Worm (Caenorhabditis elegans) whole organism, L4 larva: ENCODE results near the gene F43G6.10.
A peak's percentile ranks its signal among the peaks of the same experiment; 100 is the strongest.

Source experiments
- F10B5.3 ChIP-seq: sonication (generic microtip); optimal IDR thresholded peaks from 2 replicates; lab custom pipeline; 2016; ENCODE audit warnings: mild to moderate bottlenecking, missing genetic modification characterization, missing compliant biosample characterization
- Y105C5A.15 ChIP-seq: fragments of 200-800 bp; sonication (Bioruptor generic); IDR thresholded peaks from 2 replicates; pipeline ENCODE4 v1.3.6; 2022; ENCODE audit warnings: missing genetic modification characterization, missing compliant biosample characterization
- aha-1 ChIP-seq: fragments of 150-350 bp; peaks from one replicate; lab custom pipeline; 2014; ENCODE audit warnings: missing biosample characterization, missing genetic modification characterization
- arid-1 ChIP-seq: fragments of 200-800 bp; sonication (Bioruptor generic); conservative IDR thresholded peaks from 2 replicates; pipeline ENCODE4 v1.3.6; 2022; ENCODE audit warnings: missing genetic modification reagents, missing genetic modification characterization, missing compliant biosample characterization
- attf-4 ChIP-seq: sonication (generic microtip); optimal IDR thresholded peaks from 3 replicates; lab custom pipeline; 2017; ENCODE audit warnings: missing biosample characterization, missing genetic modification characterization
- ceh-32 ChIP-seq: sonication (generic microtip); optimal IDR thresholded peaks from 2 replicates; lab custom pipeline; 2016; ENCODE audit warnings: mild to moderate bottlenecking, missing genetic modification characterization, missing compliant biosample characterization; ENCODE audit not compliant: poor library complexity
- daf-16 ChIP-seq, 3 experiments: sonication (generic microtip); optimal IDR thresholded peaks; 2 replicates each; lab custom pipeline; 2016 to 2017; ENCODE audit warnings: missing genetic modification characterization in 3 of 3, missing genetic modification reagents in 3 of 3, mild to moderate bottlenecking in 2 of 3, missing compliant biosample characterization in 2 of 3, missing biosample characterization in 1 of 3, moderate library complexity in 1 of 3
- daf-8 ChIP-seq: fragments of 200-800 bp; sonication (Bioruptor generic); IDR thresholded peaks from 2 replicates; pipeline ENCODE4 v1.3.6; 2022; ENCODE audit warnings: missing genetic modification characterization, missing compliant biosample characterization
- dmd-8 ChIP-seq: fragments of 200-800 bp; sonication (Bioruptor generic); IDR thresholded peaks from 2 replicates; pipeline ENCODE4 v1.3.6; 2022; ENCODE audit warnings: missing genetic modification characterization, missing compliant biosample characterization
- dmd-9 ChIP-seq: fragments of 200-800 bp; sonication (Bioruptor generic); IDR thresholded peaks from 2 replicates; pipeline ENCODE4 v1.3.6; 2022; ENCODE audit warnings: missing genetic modification reagents, missing genetic modification characterization, missing compliant biosample characterization
- dpl-1 ChIP-seq: fragments of 150-350 bp; optimal IDR thresholded peaks from 2 replicates; lab custom pipeline; 2014; ENCODE audit warnings: missing biosample characterization, missing genetic modification reagents, missing genetic modification characterization
- duxl-1 ChIP-seq: sonication (generic microtip); optimal IDR thresholded peaks from 2 replicates; lab custom pipeline; 2016; ENCODE audit warnings: mild to moderate bottlenecking, missing genetic modification characterization, moderate library complexity, missing compliant biosample characterization; ENCODE audit not compliant: poor library complexity
- egl-27 ChIP-seq: sonication (generic microtip); optimal IDR thresholded peaks from 3 replicates; lab custom pipeline; 2017; ENCODE audit warnings: missing biosample characterization, missing genetic modification reagents, missing genetic modification characterization
- egl-43 ChIP-seq: fragments of 200-800 bp; sonication (Bioruptor generic); IDR thresholded peaks from 2 replicates; pipeline ENCODE4 v1.3.6; 2022; ENCODE audit warnings: missing genetic modification reagents, missing genetic modification characterization, missing compliant biosample characterization
- hif-1 ChIP-seq, 2 experiments: sonication (generic microtip); optimal IDR thresholded peaks; 2 replicates each; lab custom pipeline; 2016 to 2017; ENCODE audit warnings: missing compliant biosample characterization in 2 of 2, missing genetic modification characterization in 2 of 2, missing genetic modification reagents in 2 of 2, missing genotype in 2 of 2, mild to moderate bottlenecking in 1 of 2
- hlh-11 ChIP-seq: fragments of 200-800 bp; sonication (Bioruptor generic); optimal IDR thresholded peaks from 2 replicates; lab custom pipeline; 2018; ENCODE audit warnings: mild to moderate bottlenecking, missing genetic modification characterization, missing compliant biosample characterization
- hlh-30 ChIP-seq: sonication (generic microtip); optimal IDR thresholded peaks from 2 replicates; lab custom pipeline; 2017; ENCODE audit warnings: antibody characterized with exemption, mild to moderate bottlenecking, missing genetic modification characterization, missing compliant biosample characterization; ENCODE audit not compliant: insufficient read depth
- jun-1 ChIP-seq: fragments of 150-350 bp; optimal IDR thresholded peaks from 2 replicates; lab custom pipeline; 2014; ENCODE audit warnings: missing biosample characterization, missing genetic modification reagents, missing genetic modification characterization
- lim-7 ChIP-seq: fragments of 200-800 bp; sonication (Bioruptor generic); IDR thresholded peaks from 2 replicates; pipeline ENCODE4 v1.3.6; 2022; ENCODE audit warnings: missing genetic modification characterization, missing compliant biosample characterization
- lsy-2 ChIP-seq, 2 experiments: fragments of 150-350 bp in 1 of 2; sonication (generic microtip) in 1 of 2; optimal IDR thresholded peaks; 2 replicates each; lab custom pipeline; 2014 to 2017; ENCODE audit warnings: missing biosample characterization in 2 of 2, missing genetic modification characterization in 2 of 2
- mdl-1 ChIP-seq, 2 experiments: fragments of 150-350 bp in 1 of 2; sonication (generic microtip) in 1 of 2; optimal IDR thresholded peaks; 2 replicates each; lab custom pipeline; 2014 to 2017; ENCODE audit warnings: missing biosample characterization in 2 of 2, missing genetic modification characterization in 2 of 2
- mes-2 ChIP-seq: sonication (generic microtip); optimal IDR thresholded peaks from 2 replicates; lab custom pipeline; 2016; ENCODE audit warnings: missing genotype, mild to moderate bottlenecking, missing genetic modification characterization, missing compliant biosample characterization; ENCODE audit not compliant: poor library complexity, severe bottlenecking
- mxl-3 ChIP-seq: fragments of 200-800 bp; sonication (Bioruptor generic); optimal IDR thresholded peaks from 2 replicates; lab custom pipeline; 2018; ENCODE audit warnings: mild to moderate bottlenecking, missing genetic modification characterization, missing compliant biosample characterization
- nhr-102 ChIP-seq: sonication (generic microtip); optimal IDR thresholded peaks from 2 replicates; lab custom pipeline; 2016; ENCODE audit warnings: mild to moderate bottlenecking, missing genetic modification characterization, moderate library complexity, missing compliant biosample characterization
- nhr-28 ChIP-seq: fragments of 150-350 bp; optimal IDR thresholded peaks from 2 replicates; lab custom pipeline; 2014; ENCODE audit warnings: missing biosample characterization, missing genetic modification characterization
- nhr-48 ChIP-seq: sonication (generic microtip); optimal IDR thresholded peaks from 2 replicates; lab custom pipeline; 2016; ENCODE audit warnings: mild to moderate bottlenecking, missing genetic modification characterization, missing compliant biosample characterization
- nhr-6 ChIP-seq: fragments of 150-350 bp; optimal IDR thresholded peaks from 2 replicates; lab custom pipeline; 2014; ENCODE audit warnings: missing biosample characterization, missing genetic modification characterization
- nhr-77 ChIP-seq: fragments of 150-350 bp; optimal IDR thresholded peaks from 2 replicates; lab custom pipeline; 2014; ENCODE audit warnings: missing biosample characterization, missing genetic modification characterization
- pha-4 ChIP-seq, 2 experiments: fragments of 150-350 bp in 1 of 2; fragments of 200-800 bp in 1 of 2; sonication (Bioruptor generic) in 1 of 2; IDR thresholded peaks in 1 of 2; optimal IDR thresholded peaks in 1 of 2; 2 replicates each; pipeline versions ENCODE4 v1.3.6 to Lab custom; 2014 to 2022; ENCODE audit warnings: missing genetic modification characterization in 2 of 2, missing genetic modification reagents in 2 of 2, missing biosample characterization in 1 of 2, missing compliant biosample characterization in 1 of 2
- pqm-1 ChIP-seq: sonication (generic microtip); optimal IDR thresholded peaks from 2 replicates; lab custom pipeline; 2017; ENCODE audit warnings: missing biosample characterization, missing genetic modification characterization
- unc-62 ChIP-seq, 3 experiments: fragments of 150-350 bp in 1 of 3; sonication (generic microtip); optimal IDR thresholded peaks in 2 of 3; peaks in 1 of 3; 1 replicate in 1 of 3; 2 replicates in 2 of 3; lab custom pipeline; 2014 to 2017; ENCODE audit warnings: missing biosample characterization in 3 of 3, missing genetic modification characterization in 3 of 3, missing genetic modification reagents in 3 of 3, missing genotype in 1 of 3
- zfp-2 ChIP-seq: sonication (generic microtip); optimal IDR thresholded peaks from 2 replicates; lab custom pipeline; 2016; ENCODE audit warnings: mild to moderate bottlenecking, missing genetic modification characterization, missing compliant biosample characterization
- zfp-3 ChIP-seq: fragments of 200-800 bp; sonication (Bioruptor generic); conservative IDR thresholded peaks from 2 replicates; pipeline ENCODE4 v1.3.6; 2022; ENCODE audit warnings: missing genetic modification reagents, missing genetic modification characterization, missing compliant biosample characterization
- zip-11 ChIP-seq: fragments of 200-800 bp; sonication (Bioruptor generic); IDR thresholded peaks from 2 replicates; pipeline ENCODE4 v1.3.6; 2022; ENCODE audit warnings: missing genetic modification characterization, missing compliant biosample characterization
- ztf-7 ChIP-seq: fragments of 150-350 bp; optimal IDR thresholded peaks from 2 replicates; lab custom pipeline; 2014; ENCODE audit warnings: missing biosample characterization, missing genetic modification characterization

Gene F43G6.10

ce11 chrII:11816014-11816413 is 6.9 kb downstream of the F43G6.10 start:
- TF ChIP-seq unc-62 (GFP tag; optimal IDR thresholded peaks at IDR 0.05 in 1 of 2; lab: Kevin White, UChicago): peak in 1 of 2 experiments; percentile 98
- TF ChIP-seq unc-62 (tag; optimal IDR thresholded peaks at IDR 0.05; lab: Kevin White, UChicago): no peak
- TF ChIP-seq Y105C5A.15 (GFP tag; lab: Robert Waterston, UW): no peak
- TF ChIP-seq aha-1: peak; percentile 80
- TF ChIP-seq dmd-8: no peak

ce11 chrII:11816475-11816874 is 7.3 kb downstream of the F43G6.10 start, which contains the start of gene pap-3:
pap-3 (minus strand) TSS chrII:11816575.
- TF ChIP-seq zfp-3 (GFP tag; lab: Robert Waterston, UW) (no peak), zip-11 (GFP tag; lab: Robert Waterston, UW) (no peak), jun-1 (tag; lab: Kevin White, UChicago) (no peak), egl-43 (GFP tag; lab: Robert Waterston, UW) (no peak), egl-27 (tag; lab: Kevin White, UChicago) (no peak), ztf-7 (tag; lab: Kevin White, UChicago) (no peak), hif-1 (tag; optimal IDR thresholded peaks at IDR 0.05; lab: Kevin White, UChicago) (no peak), ceh-32 (tag; lab: Kevin White, UChicago) (no peak), aha-1 (no peak), F10B5.3 (tag; lab: Kevin White, UChicago) (no peak), nhr-77 (no peak), dmd-9 (GFP tag; lab: Robert Waterston, UW) (no peak)

DNA sequence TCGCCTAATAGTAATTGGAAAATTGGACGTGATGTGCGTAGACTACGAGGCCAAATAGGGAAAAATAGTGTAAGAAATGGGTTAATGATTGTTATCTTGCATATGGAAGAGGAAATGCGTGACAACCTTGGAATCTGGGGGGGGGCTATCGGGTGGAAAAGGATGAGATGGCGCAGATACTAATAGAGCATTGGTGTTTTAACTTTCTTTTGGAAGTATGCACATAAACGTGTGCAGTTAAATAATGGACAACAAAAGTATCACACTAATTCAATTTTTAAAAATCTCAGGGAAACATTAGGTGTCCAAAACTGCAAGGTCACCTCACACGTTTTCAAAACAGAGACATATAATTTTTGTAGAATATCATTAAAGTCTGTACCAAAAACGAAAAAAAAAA is 10.7 kb downstream of the F43G6.10 start, which contains the start of gene Y6D1A.2:
TSS of gene Y6D1A.2 (minus strand) at position 101 of the 400 bp plus-strand sequence.
- TF ChIP-seq duxl-1 (no peak), mxl-3 (no peak), pha-4 (GFP tag; IDR thresholded peaks at IDR 0.05; lab: Robert Waterston, UW) (no peak), pha-4 (tag; optimal IDR thresholded peaks at IDR 0.05; lab: Kevin White, UChicago) (no peak)

DNA sequence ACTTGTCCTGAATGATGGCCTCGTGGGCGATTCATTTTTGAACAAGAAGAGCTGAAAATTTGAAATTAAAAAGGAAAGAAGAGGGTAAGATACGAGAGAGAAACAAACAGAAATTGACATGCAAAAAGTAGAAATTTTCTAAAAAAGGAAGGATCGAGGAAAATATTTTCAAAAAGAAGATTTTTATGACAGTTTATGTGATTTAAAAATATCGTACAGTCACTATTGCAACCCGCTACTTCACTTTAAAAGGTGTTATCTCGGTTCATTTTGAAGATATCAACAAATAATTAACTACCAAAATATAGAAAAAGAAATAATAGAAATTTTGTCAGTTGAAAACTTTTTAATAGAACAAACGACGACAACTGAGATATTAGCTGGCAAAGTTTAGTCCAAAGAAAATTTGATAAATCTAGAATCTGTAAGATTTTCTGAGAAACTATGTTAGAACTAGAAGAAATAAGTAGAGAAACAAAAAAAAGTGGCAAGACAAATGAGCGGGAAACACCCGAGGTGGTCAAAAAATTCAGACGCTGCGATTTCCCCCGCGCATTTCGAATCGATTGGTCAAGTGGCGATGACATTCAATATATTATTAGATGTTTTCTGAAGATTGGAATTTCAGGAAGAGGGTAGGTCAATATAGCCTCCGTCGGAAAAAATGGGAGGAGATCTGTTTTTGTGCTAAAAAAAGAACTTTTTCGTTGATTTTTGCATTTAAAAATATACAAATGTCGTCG is 14.6 kb downstream of the F43G6.10 start, which contains the start of gene Y6D1A.1:
TSS of gene Y6D1A.1 (minus strand) at position 51 of the 743 bp plus-strand sequence.
- TF ChIP-seq unc-62 (GFP tag; optimal IDR thresholded peaks at IDR 0.05 in 1 of 2; lab: Kevin White, UChicago) (peak in 1 of 2 experiments; percentile 55), unc-62 (tag; optimal IDR thresholded peaks at IDR 0.05; lab: Kevin White, UChicago) (no peak), zfp-2 (tag; lab: Kevin White, UChicago) (no peak)

- no peak for TF ChIP-seq nhr-102 (tag; lab: Kevin White, UChicago)
Measured at ce11 chrII:11829920-11830319, 20.8 kb downstream of the F43G6.10 start, which contains the start of gene pes-5. pes-5 (minus strand) TSS chrII:11830020.

DNA sequence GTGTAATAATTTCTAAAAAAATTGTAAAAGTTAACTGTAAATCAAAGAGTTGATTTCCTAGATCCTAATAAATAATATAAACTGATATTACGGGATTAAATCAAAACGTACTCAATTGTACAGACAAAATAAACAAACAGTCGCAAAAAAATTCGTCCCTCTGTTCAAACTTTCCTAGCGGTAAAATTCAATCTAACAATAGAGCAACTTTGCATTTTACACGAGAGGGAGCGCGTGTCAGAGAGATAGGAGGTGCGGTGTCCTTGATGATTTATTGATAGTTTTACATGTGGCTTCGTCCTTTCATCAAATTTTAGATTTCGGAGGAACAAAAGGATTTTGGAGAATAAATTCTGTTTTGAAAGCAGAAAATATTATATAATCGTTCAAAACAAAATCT is 21.5 kb downstream of the F43G6.10 start:
- TF ChIP-seq pha-4 (GFP tag; IDR thresholded peaks at IDR 0.05; lab: Robert Waterston, UW) (no peak), pha-4 (tag; optimal IDR thresholded peaks at IDR 0.05; lab: Kevin White, UChicago) (peak; percentile 70), attf-4 (tag; lab: Kevin White, UChicago) (no peak), mes-2 (peak; percentile 63), daf-16 (GFP tag; optimal IDR thresholded peaks at IDR 0.05; lab: Kevin White, UChicago) (no peak), daf-16 (tag; optimal IDR thresholded peaks at IDR 0.05; lab: Kevin White, UChicago) (peak; percentile 12), unc-62 (GFP tag; optimal IDR thresholded peaks at IDR 0.05 in 1 of 2; lab: Kevin White, UChicago) (peak in 1 of 2 experiments; percentile 95), unc-62 (tag; optimal IDR thresholded peaks at IDR 0.05; lab: Kevin White, UChicago) (no peak), mxl-3 (peak; percentile 82), daf-8 (GFP tag; lab: Robert Waterston, UW) (no peak), arid-1 (no peak), dpl-1 (GFP tag; lab: Kevin White, UChicago) (peak; percentile 25), hlh-30 (tag; lab: Kevin White, UChicago) (peak; percentile 91), nhr-28 (tag; lab: Kevin White, UChicago) (peak; percentile 46), nhr-48 (tag; lab: Kevin White, UChicago) (no peak), lsy-2 (tag; optimal IDR thresholded peaks at IDR 0.05; lab: Kevin White, UChicago) (peak in 1 of 2 experiments; percentile 60), mdl-1 (tag; optimal IDR thresholded peaks at IDR 0.05; lab: Kevin White, UChicago) (peak in 1 of 2 experiments; percentile 60), egl-27 (tag; lab: Kevin White, UChicago) (no peak), hlh-11 (tag; lab: Kevin White, UChicago) (peak; percentile 18), pqm-1 (tag; lab: Kevin White, UChicago) (peak; percentile 32), nhr-6 (tag; lab: Kevin White, UChicago) (peak; percentile 35), lim-7 (GFP tag; lab: Robert Waterston, UW) (no peak)
